Fruit fly (Drosophila melanogaster) whole organism, embryonic: ENCODE results near the gene CG12024.

Source experiments
- Asciz ChIP-seq: fragments of 200-800 bp; sonication (Bioruptor generic); optimal IDR thresholded peaks from 2 replicates; lab custom pipeline; 2017; ENCODE audit warnings: missing biosample characterization, mild to moderate bottlenecking, missing genetic modification characterization, missing genetic modification reagents
- C15 ChIP-seq: fragments of 200-800 bp; sonication (Bioruptor generic); IDR thresholded peaks from 3 replicates; pipeline ENCODE4 v1.3.6; 2022; ENCODE audit warnings: missing biosample characterization, missing genetic modification characterization
- CG11723 ChIP-seq: fragments of 200-800 bp; sonication (Bioruptor generic); optimal IDR thresholded peaks from 2 replicates; lab custom pipeline; 2017; ENCODE audit warnings: missing biosample characterization, mild to moderate bottlenecking, missing genetic modification characterization
- CG13775 ChIP-seq: fragments of 200-800 bp; sonication (Bioruptor generic); optimal IDR thresholded peaks from 3 replicates; lab custom pipeline; 2017; ENCODE audit warnings: missing biosample characterization, mild to moderate bottlenecking, missing genetic modification characterization
- CG15514 ChIP-seq: fragments of 200-800 bp; sonication (Bioruptor generic); optimal IDR thresholded peaks from 3 replicates; lab custom pipeline; 2017; ENCODE audit warnings: missing biosample characterization, missing genetic modification characterization, mild to moderate bottlenecking, moderate library complexity, missing genetic modification reagents
- CG1832 ChIP-seq: fragments of 200-800 bp; sonication (Bioruptor generic); optimal IDR thresholded peaks from 2 replicates; lab custom pipeline; 2017; ENCODE audit warnings: missing biosample characterization, mild to moderate bottlenecking, missing genetic modification characterization, inconsistent platforms
- CG2712 ChIP-seq: fragments of 200-800 bp; optimal IDR thresholded peaks from 3 replicates; lab custom pipeline; 2019; ENCODE audit warnings: missing biosample characterization, mild to moderate bottlenecking, missing genetic modification characterization, moderate library complexity
- CG30403 ChIP-seq: fragments of 200-800 bp; sonication (Bioruptor generic); optimal IDR thresholded peaks from 3 replicates; lab custom pipeline; 2016; ENCODE audit warnings: missing biosample characterization, missing genetic modification characterization
- CG31224 ChIP-seq: fragments of 200-800 bp; sonication (Bioruptor generic); IDR thresholded peaks from 2 replicates; pipeline ENCODE4 v1.3.6; 2022; ENCODE audit warnings: missing biosample characterization, missing genetic modification characterization
- CG31365 ChIP-seq: fragments of 200-800 bp; sonication (Bioruptor generic); optimal IDR thresholded peaks from 2 replicates; lab custom pipeline; 2018; ENCODE audit warnings: missing biosample characterization, mild to moderate bottlenecking, missing genetic modification characterization
- CG4730 ChIP-seq: fragments of 200-800 bp; sonication (Bioruptor generic); IDR thresholded peaks from 2 replicates; pipeline ENCODE4 v1.3.6; 2022; ENCODE audit warnings: missing biosample characterization, missing genetic modification characterization
- CG4820 ChIP-seq: fragments of 200-800 bp; sonication (Bioruptor generic); optimal IDR thresholded peaks from 3 replicates; lab custom pipeline; 2016; ENCODE audit warnings: missing biosample characterization, missing genetic modification characterization
- CG5953 ChIP-seq: fragments of 200-800 bp; sonication (Bioruptor generic); IDR thresholded peaks from 2 replicates; pipeline ENCODE4 v1.3.6; 2022; ENCODE audit warnings: missing biosample characterization, missing genetic modification characterization
- CG6689 ChIP-seq: fragments of 200-800 bp; sonication (Bioruptor generic); IDR thresholded peaks from 2 replicates; pipeline ENCODE4 v1.3.6; 2022; ENCODE audit warnings: missing biosample characterization, missing genetic modification characterization
- CG7786 ChIP-seq: fragments of 200-800 bp; sonication (Bioruptor generic); optimal IDR thresholded peaks from 2 replicates; lab custom pipeline; 2016; ENCODE audit warnings: missing biosample characterization, missing genetic modification characterization
- Drgx ChIP-seq: fragments of 200-800 bp; sonication (Bioruptor generic); IDR thresholded peaks from 2 replicates; pipeline ENCODE4 v1.3.6; 2022; ENCODE audit warnings: missing biosample characterization, missing genetic modification characterization
- Ets97D ChIP-seq: fragments of 200-800 bp; sonication (Bioruptor generic); optimal IDR thresholded peaks from 3 replicates; lab custom pipeline; 2016; ENCODE audit warnings: missing biosample characterization, missing genetic modification characterization
- GATAe ChIP-seq: fragments of 200-800 bp; sonication (Bioruptor generic); conservative IDR thresholded peaks from 2 replicates; pipeline ENCODE4 v1.3.6; 2022; ENCODE audit warnings: missing biosample characterization, missing genetic modification characterization
- Hand ChIP-seq: fragments of 200-800 bp; sonication (Bioruptor generic); optimal IDR thresholded peaks from 2 replicates; lab custom pipeline; 2017; ENCODE audit warnings: mild to moderate bottlenecking, missing biosample characterization, missing genetic modification reagents, missing genetic modification characterization
- Hmx ChIP-seq: fragments of 200-800 bp; sonication (Bioruptor generic); optimal IDR thresholded peaks from 2 replicates; lab custom pipeline; 2016; ENCODE audit warnings: missing biosample characterization, missing genetic modification characterization
- Hr39 ChIP-seq: fragments of >200 bp; optimal IDR thresholded peaks from 2 replicates; lab custom pipeline; 2017
- Hr78 ChIP-seq, 2 experiments: fragments of 200-800 bp in 1 of 2; fragments of >200 bp in 1 of 2; sonication (Bioruptor generic) in 1 of 2; optimal IDR thresholded peaks; 2 replicates each; lab custom pipeline; 2017 to 2019; ENCODE audit warnings: missing biosample characterization in 2 of 2, missing genetic modification characterization in 2 of 2, mild to moderate bottlenecking in 1 of 2, moderate library complexity in 1 of 2
- Lhr ChIP-seq: fragments of 200-800 bp; sonication (Bioruptor generic); optimal IDR thresholded peaks from 3 replicates; lab custom pipeline; 2017; ENCODE audit warnings: mild to moderate bottlenecking, missing biosample characterization, missing genetic modification reagents, missing genetic modification characterization
- MESR4 ChIP-seq: fragments of 200-800 bp; sonication (Bioruptor generic); optimal IDR thresholded peaks from 2 replicates; lab custom pipeline; 2018; ENCODE audit warnings: missing biosample characterization, mild to moderate bottlenecking, missing genetic modification characterization, moderate library complexity
- Myb ChIP-seq: fragments of 200-800 bp; sonication (Bioruptor generic); optimal IDR thresholded peaks from 2 replicates; lab custom pipeline; 2016; ENCODE audit warnings: missing biosample characterization, missing genetic modification characterization
- NC2α ChIP-seq: fragments of 200-800 bp; sonication (Bioruptor generic); optimal IDR thresholded peaks from 2 replicates; lab custom pipeline; 2016; ENCODE audit warnings: missing biosample characterization, missing genetic modification characterization
- Neu2 ChIP-seq: fragments of 200-800 bp; sonication (Bioruptor generic); optimal IDR thresholded peaks from 3 replicates; lab custom pipeline; 2016; ENCODE audit warnings: missing biosample characterization, missing genetic modification characterization, borderline replicate concordance
- Oaz ChIP-seq: fragments of 200-800 bp; sonication (Bioruptor generic); IDR thresholded peaks from 2 replicates; pipeline ENCODE4 v1.3.6; 2022; ENCODE audit warnings: missing biosample characterization, missing genetic modification characterization
- Poxn ChIP-seq: fragments of 200-800 bp; sonication (Bioruptor generic); IDR thresholded peaks from 2 replicates; pipeline ENCODE4 v1.3.6; 2022; ENCODE audit warnings: missing biosample characterization, missing genetic modification characterization
- al ChIP-seq: fragments of 200-800 bp; sonication (Bioruptor generic); IDR thresholded peaks from 2 replicates; pipeline ENCODE4 v1.3.6; 2022; ENCODE audit warnings: missing biosample characterization, missing genetic modification characterization
- chn ChIP-seq: fragments of 200-800 bp; sonication (Bioruptor generic); optimal IDR thresholded peaks from 2 replicates; lab custom pipeline; 2016; ENCODE audit warnings: missing biosample characterization, missing genetic modification characterization
- cwo ChIP-seq: fragments of 200-800 bp; sonication (Bioruptor generic); optimal IDR thresholded peaks from 3 replicates; lab custom pipeline; 2017; ENCODE audit warnings: missing biosample characterization, missing genetic modification characterization, mild to moderate bottlenecking, moderate library complexity, missing genetic modification reagents
- dpn ChIP-seq, 2 experiments: fragments of 200-800 bp; sonication (Bioruptor generic); optimal IDR thresholded peaks; 3 replicates each; lab custom pipeline; 2016; ENCODE audit warnings: missing biosample characterization in 2 of 2, missing genetic modification characterization in 2 of 2
- exex ChIP-seq: fragments of 200-800 bp; sonication (Bioruptor generic); optimal IDR thresholded peaks from 4 replicates; lab custom pipeline; 2018; ENCODE audit warnings: missing biosample characterization, mild to moderate bottlenecking, missing genetic modification characterization, moderate library complexity
- ftz-f1 ChIP-seq: fragments of 200-800 bp; sonication (Bioruptor generic); optimal IDR thresholded peaks from 2 replicates; lab custom pipeline; 2016; ENCODE audit warnings: missing biosample characterization, missing genetic modification characterization
- grau ChIP-seq: fragments of 200-800 bp; optimal IDR thresholded peaks from 3 replicates; lab custom pipeline; 2019; ENCODE audit warnings: missing biosample characterization, mild to moderate bottlenecking, missing genetic modification characterization, moderate library complexity
- ham ChIP-seq: fragments of 200-800 bp; sonication (Bioruptor generic); IDR thresholded peaks from 2 replicates; pipeline ENCODE4 v1.3.6; 2022; ENCODE audit warnings: missing biosample characterization, missing genetic modification characterization
- jumu ChIP-seq: fragments of 200-800 bp; sonication (Bioruptor generic); optimal IDR thresholded peaks from 3 replicates; lab custom pipeline; 2016; ENCODE audit warnings: missing biosample characterization, missing genetic modification characterization
- org-1 ChIP-seq: fragments of 200-800 bp; sonication (Bioruptor generic); optimal IDR thresholded peaks from 2 replicates; lab custom pipeline; 2017; ENCODE audit warnings: missing biosample characterization, missing genetic modification characterization
- otp ChIP-seq: fragments of 200-800 bp; sonication (Bioruptor generic); IDR thresholded peaks from 3 replicates; pipeline ENCODE4, ENCODE4 v1.3.6; 2022; ENCODE audit warnings: missing biosample characterization, missing genetic modification characterization
- pan ChIP-seq, 4 experiments: fragments of >200 bp in 3 of 4; fragments of 200-800 bp in 1 of 4; sonication (Bioruptor generic) in 1 of 4; optimal IDR thresholded peaks in 3 of 4; IDR thresholded peaks in 1 of 4; 2 replicates each; pipeline versions ENCODE4 v1.3.6 to Lab custom; 2017 to 2022; ENCODE audit warnings: missing biosample characterization in 2 of 4, missing genetic modification characterization in 2 of 4, mixed read lengths in 1 of 4
- rib ChIP-seq: fragments of 200-800 bp; sonication (Bioruptor generic); IDR thresholded peaks from 2 replicates; pipeline ENCODE4 v1.3.6; 2022; ENCODE audit warnings: missing biosample characterization, missing genetic modification characterization
- sd ChIP-seq: fragments of 200-800 bp; sonication (Bioruptor generic); optimal IDR thresholded peaks from 3 replicates; lab custom pipeline; 2018; ENCODE audit warnings: missing biosample characterization, mild to moderate bottlenecking, missing genetic modification characterization, moderate library complexity
- sisA ChIP-seq: fragments of 200-800 bp; sonication (Bioruptor generic); IDR thresholded peaks from 2 replicates; pipeline ENCODE4 v1.3.6; 2022; ENCODE audit warnings: missing biosample characterization, missing genetic modification characterization
- slbo ChIP-seq: fragments of 200-800 bp; sonication (Bioruptor generic); IDR thresholded peaks from 2 replicates; pipeline ENCODE4 v1.3.6; 2022; ENCODE audit warnings: missing biosample characterization, missing genetic modification characterization
- so ChIP-seq: fragments of 200-800 bp; sonication (Bioruptor generic); IDR thresholded peaks from 3 replicates; pipeline ENCODE4 v1.3.6; 2022; ENCODE audit warnings: missing biosample characterization, missing genetic modification characterization
- sug ChIP-seq: fragments of 200-800 bp; optimal IDR thresholded peaks from 2 replicates; lab custom pipeline; 2019; ENCODE audit warnings: missing biosample characterization, mild to moderate bottlenecking, missing genetic modification characterization, moderate library complexity
- trh ChIP-seq: fragments of 200-800 bp; sonication (Bioruptor generic); optimal IDR thresholded peaks from 2 replicates; lab custom pipeline; 2016; ENCODE audit warnings: missing biosample characterization, missing genetic modification characterization
- wdn ChIP-seq: fragments of 200-800 bp; sonication (Bioruptor generic); IDR thresholded peaks from 2 replicates; pipeline ENCODE4 v1.3.6; 2022; ENCODE audit warnings: missing biosample characterization, missing genetic modification characterization
- zen ChIP-seq: fragments of 200-800 bp; sonication (Bioruptor generic); optimal IDR thresholded peaks from 3 replicates; lab custom pipeline; 2018; ENCODE audit warnings: missing biosample characterization, mild to moderate bottlenecking, missing genetic modification characterization, moderate library complexity

CG12024 gene

DNA sequence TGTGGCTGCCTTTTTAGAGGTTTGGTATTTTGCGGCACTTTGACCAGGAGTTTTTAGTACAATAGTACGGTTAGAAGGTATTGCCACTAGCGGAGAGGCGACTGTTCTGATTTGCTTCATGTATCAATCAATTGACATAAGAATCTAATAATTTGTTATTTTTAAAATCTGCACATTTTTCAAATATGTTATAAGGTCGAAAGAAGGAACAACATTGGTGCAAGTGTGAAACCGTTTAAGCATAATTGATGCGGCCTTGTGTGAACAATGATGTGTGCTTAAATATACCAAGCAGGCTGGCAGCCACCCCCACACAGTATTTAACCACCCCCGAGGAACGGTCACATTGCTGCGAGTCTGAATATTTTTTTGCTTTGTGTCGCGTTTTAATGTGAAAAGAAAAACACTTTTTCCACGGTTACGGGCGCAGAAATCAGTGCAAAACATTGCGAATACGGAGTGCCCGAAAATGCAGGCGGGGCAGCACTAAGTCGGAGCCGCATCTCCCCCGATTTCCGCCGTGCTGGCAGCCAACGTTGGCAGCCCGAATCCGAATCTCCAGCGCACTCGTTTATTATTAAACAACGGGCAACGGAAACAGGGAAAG is 8.3 kb downstream of the CG12024 start, which contains the start of the genes HBS1 and CG12025 (continued):
- no peak for TF ChIP-seq Hr78 (GFP tag; optimal IDR thresholded peaks at IDR 0.05; lab: Kevin White, UChicago)
- TF ChIP-seq slbo (GFP tag; lab: Robert Waterston, UW) = peak; percentile 83
- peak; percentile 74 for TF ChIP-seq MESR4 (GFP tag; lab: Kevin White, UChicago)
- no peak for TF ChIP-seq Hr39 (lab: Kevin White, UChicago)
- TF ChIP-seq C15 (GFP tag; lab: Robert Waterston, UW) = no peak
- TF ChIP-seq Neu2 (GFP tag; lab: Kevin White, UChicago) = no peak
- peak; percentile 71 for TF ChIP-seq CG30403 (GFP tag; lab: Kevin White, UChicago)
- peak; percentile 40 for TF ChIP-seq CG4820 (GFP tag; lab: Kevin White, UChicago)
- no peak for TF ChIP-seq so (GFP tag; lab: Robert Waterston, UW)
- TF ChIP-seq cwo (GFP tag; lab: Kevin White, UChicago) = peak; percentile 5
- peak; percentile 48 for TF ChIP-seq CG7786 (GFP tag; lab: Kevin White, UChicago)
- peak; percentile 80 for TF ChIP-seq CG15514 (GFP tag; lab: Kevin White, UChicago)
- TF ChIP-seq Hand (GFP tag; lab: Kevin White, UChicago) = no peak
- no peak for TF ChIP-seq pan (optimal IDR thresholded peaks at IDR 0.05; lab: Kevin White, UChicago)
- TF ChIP-seq pan (GFP tag; optimal IDR thresholded peaks at IDR 0.05 in 1 of 2, IDR thresholded peaks at IDR 0.05 in 1 of 2) = peak in 1 of 2 experiments; percentile 28
- peak; percentile 39 for TF ChIP-seq zen (tag; lab: Kevin White, UChicago)
- TF ChIP-seq wdn = no peak
- TF ChIP-seq ham (GFP tag; lab: Robert Waterston, UW) = no peak
- TF ChIP-seq Oaz (GFP tag; lab: Robert Waterston, UW) = no peak
- TF ChIP-seq al (GFP tag; lab: Robert Waterston, UW) = peak; percentile 51
- TF ChIP-seq CG4730 (GFP tag; lab: Robert Waterston, UW) = no peak
- TF ChIP-seq NC2α (GFP tag; lab: Kevin White, UChicago) = no peak
- peak; percentile 72 for TF ChIP-seq Ets97D (GFP tag; lab: Kevin White, UChicago)
- peak; percentile 54 for TF ChIP-seq Lhr (GFP tag; lab: Kevin White, UChicago)
- no peak for TF ChIP-seq CG31365
- no peak for TF ChIP-seq ftz-f1 (GFP tag; lab: Kevin White, UChicago)
- TF ChIP-seq CG5953 (GFP tag; lab: Robert Waterston, UW) = no peak
- peak; percentile 38 for TF ChIP-seq CG11723 (GFP tag; lab: Kevin White, UChicago)
- no peak for TF ChIP-seq GATAe (GFP tag; lab: Robert Waterston, UW)
- TF ChIP-seq CG13775 (GFP tag; lab: Kevin White, UChicago) = peak; percentile 57
- peak; percentile 71 for TF ChIP-seq sug
- peak; percentile 71 for TF ChIP-seq CG6689 (GFP tag; lab: Robert Waterston, UW)
- TF ChIP-seq grau (tag; lab: Kevin White, UChicago) = peak; percentile 65
- peak; percentile 55 for TF ChIP-seq jumu
- TF ChIP-seq Drgx = no peak
- TF ChIP-seq dpn (GFP tag; optimal IDR thresholded peaks at IDR 0.05; lab: Kevin White, UChicago) = peak; percentile 51 to 64
- no peak for TF ChIP-seq exex (tag; lab: Kevin White, UChicago)
- TF ChIP-seq Hmx (GFP tag; lab: Kevin White, UChicago) = no peak
- no peak for TF ChIP-seq trh (GFP tag; lab: Kevin White, UChicago)
- TF ChIP-seq sd (tag; lab: Kevin White, UChicago) = peak; percentile 53
- peak; percentile 62 for TF ChIP-seq sisA (GFP tag; lab: Robert Waterston, UW)
- TF ChIP-seq rib (GFP tag; lab: Robert Waterston, UW) = no peak
- peak; percentile 66 for TF ChIP-seq CG2712 (tag; lab: Kevin White, UChicago)
- 0 out of 2 replicates have a peak, but pooled peaks have one; percentile 8 for TF ChIP-seq Poxn (GFP tag; lab: Robert Waterston, UW)
- no peak for TF ChIP-seq Asciz (GFP tag; lab: Kevin White, UChicago)
- no peak for TF ChIP-seq CG31224 (GFP tag; lab: Robert Waterston, UW)
- no peak for TF ChIP-seq org-1
- TF ChIP-seq Myb = peak; percentile 46
- no peak for TF ChIP-seq otp (GFP tag; lab: Robert Waterston, UW)
- TF ChIP-seq CG1832 = no peak
- peak; percentile 91 for TF ChIP-seq chn (GFP tag; lab: Kevin White, UChicago)
